Fruit fly (Drosophila melanogaster) whole organism: ENCODE data around the gene Ccp84Aa.

ENCODE experiments used
- pan ChIP-seq: fragments of >200 bp; optimal IDR thresholded peaks from 2 replicates; lab custom pipeline; 2017
- psq ChIP-seq: fragments of >200 bp; optimal IDR thresholded peaks from 2 replicates; lab custom pipeline; 2017
- usp ChIP-seq: fragments of >200 bp; optimal IDR thresholded peaks from 2 replicates; lab custom pipeline; 2017; ENCODE audit warnings: missing biosample characterization, missing genetic modification characterization, mixed read lengths

dm6 chr3R:6741983-6742382 is 38.1 kb downstream of the Ccp84Aa start, which contains the start of gene pb:
- TF ChIP-seq pan (lab: Kevin White, UChicago) = no peak
- TF ChIP-seq psq = no peak
- TF ChIP-seq usp (GFP tag; lab: Kevin White, UChicago) = no peak
